Worm (Caenorhabditis elegans): ENCODE results near the gene C49H3.12.

DNA sequence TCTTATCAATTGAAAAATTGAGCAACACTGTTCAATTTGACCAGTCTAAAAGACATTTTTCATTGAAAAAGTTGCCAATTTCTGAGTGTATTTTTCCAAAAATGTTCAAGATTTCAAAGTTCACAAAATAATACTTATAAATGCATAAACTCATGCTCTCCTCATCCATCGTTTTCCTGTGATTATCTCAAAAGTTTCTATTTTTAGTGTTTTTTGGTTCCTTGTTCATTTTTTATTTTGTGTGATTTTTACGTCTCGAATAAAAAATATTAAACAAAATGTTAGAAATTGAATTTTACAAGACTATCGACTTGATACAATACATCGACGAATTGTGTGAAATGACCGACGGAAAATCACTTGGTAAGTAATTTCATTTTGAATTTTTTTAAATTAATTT lies 45.4 kb downstream of the C49H3.12 start, which contains the start of gene atic-1:
- no peak for TF ChIP-seq skn-1 (tag; optimal IDR thresholded peaks at IDR 0.05)
- no peak for TF ChIP-seq fkh-10 (GFP tag; optimal IDR thresholded peaks at IDR 0.05)
- TF ChIP-seq egl-5 (tag; optimal IDR thresholded peaks at IDR 0.05): no peak
- TF ChIP-seq ama-1 (optimal IDR thresholded peaks at IDR 0.05): no peak
- no peak for TF ChIP-seq elt-3 (tag; optimal IDR thresholded peaks at IDR 0.05)
- no peak for TF ChIP-seq jun-1 (tag; optimal IDR thresholded peaks at IDR 0.05)
- TF ChIP-seq nhr-11 (tag; optimal IDR thresholded peaks at IDR 0.05): no peak
- TF ChIP-seq egl-27 (tag; optimal IDR thresholded peaks at IDR 0.05): no peak
- no peak for TF ChIP-seq snpc-4 (tag; optimal IDR thresholded peaks at IDR 0.05)
- TF ChIP-seq lin-15B (tag; optimal IDR thresholded peaks at IDR 0.05): no peak
- no peak for TF ChIP-seq eor-1 (tag; optimal IDR thresholded peaks at IDR 0.05)
- TF ChIP-seq nhr-28 (tag; optimal IDR thresholded peaks at IDR 0.05): no peak
- TF ChIP-seq R02D3.7 (tag; optimal IDR thresholded peaks at IDR 0.05): no peak
- no peak for TF ChIP-seq tbx-2 (tag; optimal IDR thresholded peaks at IDR 0.05)

All from whole organism, L3 larva.